Worm (Caenorhabditis elegans): ENCODE measurements around the gene sul-2.

The sul-2 gene

ce11 chrV:8120868-8121267 lies 36.7 kb upstream of the sul-2 start, which contains the start of gene D1014.6:
TSS of gene D1014.6 (plus strand) at chrV:8121168.
- no peak for TF ChIP-seq Y22D7AL.16 (tag; optimal IDR thresholded peaks at IDR 0.05)
- TF ChIP-seq hlh-8 (tag; optimal IDR thresholded peaks at IDR 0.05): no peak
- TF ChIP-seq npax-4 (tag; optimal IDR thresholded peaks at IDR 0.05): no peak
- no peak for TF ChIP-seq C38D4.7 (GFP tag; optimal IDR thresholded peaks at IDR 0.05)

- TF ChIP-seq gmeb-2 (tag; optimal IDR thresholded peaks at IDR 0.05): no peak
- no peak for TF ChIP-seq ets-4 (tag; optimal IDR thresholded peaks at IDR 0.05)
- TF ChIP-seq hlh-8 (tag; optimal IDR thresholded peaks at IDR 0.05): no peak
- TF ChIP-seq pha-4 (tag; optimal IDR thresholded peaks at IDR 0.05): no peak
- TF ChIP-seq hlh-6 (tag; optimal IDR thresholded peaks at IDR 0.05): no peak
- TF ChIP-seq unc-3 (GFP tag; conservative IDR thresholded peaks at IDR 0.05): no peak
- no peak for TF ChIP-seq unc-3 (tag; optimal IDR thresholded peaks at IDR 0.05)
- no peak for TF ChIP-seq hlh-15 (tag; optimal IDR thresholded peaks at IDR 0.05)
- no peak for TF ChIP-seq zip-5 (tag; optimal IDR thresholded peaks at IDR 0.05)
- no peak for TF ChIP-seq mec-3 (tag; optimal IDR thresholded peaks at IDR 0.05; ENCODE audit: borderline replicate concordance)
- TF ChIP-seq nfya-1 (tag; optimal IDR thresholded peaks at IDR 0.05): no peak
- no peak for TF ChIP-seq ahr-1 (tag; optimal IDR thresholded peaks at IDR 0.05)
- TF ChIP-seq pqm-1 (tag; optimal IDR thresholded peaks at IDR 0.05): no peak
- no peak for TF ChIP-seq unc-86 (tag; optimal IDR thresholded peaks at IDR 0.05)
- TF ChIP-seq ref-2 (tag; optimal IDR thresholded peaks at IDR 0.05): no peak
- TF ChIP-seq eyg-1 (tag; optimal IDR thresholded peaks at IDR 0.05): no peak
- no peak for TF ChIP-seq ceh-9 (tag; optimal IDR thresholded peaks at IDR 0.05)
- TF ChIP-seq ztf-16 (tag; optimal IDR thresholded peaks at IDR 0.05): no peak
- TF ChIP-seq unc-42 (tag; optimal IDR thresholded peaks at IDR 0.05): no peak
- TF ChIP-seq rnt-1 (tag; optimal IDR thresholded peaks at IDR 0.05): no peak
These were observed 34.2 kb upstream of the sul-2 start, which contains the start of gene D1014.5 for ce11 chrV:8123384-8123783. TSS of gene D1014.5 (plus strand) at chrV:8123684.

ce11 chrV:8129252-8129651 lies 28.3 kb upstream of the sul-2 start, which contains the start of gene spr-1:
TSS of gene spr-1 (minus strand) at chrV:8129352.
- no peak for TF ChIP-seq lin-11 (tag; optimal IDR thresholded peaks at IDR 0.05)
- no peak for TF ChIP-seq rnt-1 (tag; optimal IDR thresholded peaks at IDR 0.05)

ce11 chrV:8129719-8130118 lies 27.8 kb upstream of the sul-2 start:
- TF ChIP-seq fax-1 (tag; optimal IDR thresholded peaks at IDR 0.05): no peak
- no peak for TF ChIP-seq pax-1 (tag; optimal IDR thresholded peaks at IDR 0.05)
- no peak for TF ChIP-seq ceh-24 (tag; optimal IDR thresholded peaks at IDR 0.05)
- no peak for TF ChIP-seq pros-1 (tag; optimal IDR thresholded peaks at IDR 0.05)
- no peak for TF ChIP-seq unc-86 (tag; optimal IDR thresholded peaks at IDR 0.05)
- TF ChIP-seq ref-2 (tag; optimal IDR thresholded peaks at IDR 0.05): no peak
- TF ChIP-seq ceh-18 (tag; optimal IDR thresholded peaks at IDR 0.05): no peak
- no peak for TF ChIP-seq eyg-1 (tag; optimal IDR thresholded peaks at IDR 0.05)
- TF ChIP-seq ttx-3 (tag; optimal IDR thresholded peaks at IDR 0.05): no peak
- no peak for TF ChIP-seq sox-4 (tag; optimal IDR thresholded peaks at IDR 0.05)
- no peak for TF ChIP-seq pha-2 (tag; optimal IDR thresholded peaks at IDR 0.05)

- TF ChIP-seq pros-1 (tag; optimal IDR thresholded peaks at IDR 0.05): peak; percentile 8
- TF ChIP-seq madf-2 (tag; optimal IDR thresholded peaks at IDR 0.05): no peak
- TF ChIP-seq pha-4 (tag; optimal IDR thresholded peaks at IDR 0.05): no peak
- no peak for TF ChIP-seq nhr-11 (tag; optimal IDR thresholded peaks at IDR 0.05)
- TF ChIP-seq ceh-34 (tag; optimal IDR thresholded peaks at IDR 0.05): peak; percentile 21
- TF ChIP-seq ama-1 (optimal IDR thresholded peaks at IDR 0.05): no peak
- peak; percentile 48 for TF ChIP-seq ceh-48 (tag; optimal IDR thresholded peaks at IDR 0.05)
- TF ChIP-seq hlh-13 (GFP tag; optimal IDR thresholded peaks at IDR 0.05): no peak
- TF ChIP-seq ceh-18 (tag; optimal IDR thresholded peaks at IDR 0.05): peak; percentile 9
- TF ChIP-seq rnt-1 (tag; optimal IDR thresholded peaks at IDR 0.05): no peak
- TF ChIP-seq unc-3 (GFP tag; conservative IDR thresholded peaks at IDR 0.05): no peak
- TF ChIP-seq unc-3 (tag; optimal IDR thresholded peaks at IDR 0.05): no peak
- peak; percentile 76 for TF ChIP-seq unc-42 (tag; optimal IDR thresholded peaks at IDR 0.05)
- no peak for TF ChIP-seq fax-1 (tag; optimal IDR thresholded peaks at IDR 0.05)
- no peak for TF ChIP-seq sdc-2 (tag; optimal IDR thresholded peaks at IDR 0.05)
- TF ChIP-seq lin-11 (tag; optimal IDR thresholded peaks at IDR 0.05): no peak
- no peak for TF ChIP-seq nhr-232 (tag; optimal IDR thresholded peaks at IDR 0.05)
- TF ChIP-seq pha-2 (tag; optimal IDR thresholded peaks at IDR 0.05): no peak
- peak; percentile 72 for TF ChIP-seq unc-55 (GFP tag; optimal IDR thresholded peaks at IDR 0.05)
- no peak for TF ChIP-seq ceh-6 (GFP tag; optimal IDR thresholded peaks at IDR 0.05)
- no peak for TF ChIP-seq dve-1 (tag; optimal IDR thresholded peaks at IDR 0.05)
- TF ChIP-seq K09A11.1 (tag; optimal IDR thresholded peaks at IDR 0.05; ENCODE audit: insufficient read depth): no peak
- no peak for TF ChIP-seq sox-4 (tag; optimal IDR thresholded peaks at IDR 0.05)
- TF ChIP-seq pat-9 (tag; optimal IDR thresholded peaks at IDR 0.05): no peak
- no peak for TF ChIP-seq pqm-1 (tag; optimal IDR thresholded peaks at IDR 0.05)
These were observed 27.3 kb upstream of the sul-2 start, which contains the start of gene snap-1 for ce11 chrV:8130149-8130661. TSS of gene snap-1 (plus strand) at chrV:8130611.
